Fruit fly (Drosophila melanogaster) whole organism, embryonic: ENCODE data around the gene CG13124.

Experiments
- Ada2b ChIP-seq: fragments of 200-800 bp; sonication (Bioruptor generic); IDR thresholded peaks from 2 replicates; pipeline ENCODE4 v1.3.6; 2022; ENCODE audit warnings: missing biosample characterization, missing genetic modification characterization
- Antp ChIP-seq: fragments of 200-800 bp; sonication (Bioruptor generic); optimal IDR thresholded peaks from 3 replicates; lab custom pipeline; 2016; ENCODE audit warnings: missing biosample characterization, missing genetic modification characterization
- CG10274 ChIP-seq: fragments of 200-800 bp; sonication (Bioruptor generic); optimal IDR thresholded peaks from 3 replicates; lab custom pipeline; 2017; ENCODE audit warnings: missing biosample characterization, mild to moderate bottlenecking, missing genetic modification characterization
- CG11093 ChIP-seq: fragments of 200-800 bp; sonication (Bioruptor generic); IDR thresholded peaks from 3 replicates; pipeline ENCODE4 v1.3.6; 2022; ENCODE audit warnings: missing biosample characterization, missing genetic modification characterization
- CG12299 ChIP-seq: fragments of 200-800 bp; sonication (Bioruptor generic); optimal IDR thresholded peaks from 2 replicates; lab custom pipeline; 2018; ENCODE audit warnings: missing biosample characterization, mild to moderate bottlenecking, missing genetic modification characterization
- CG12942 ChIP-seq: fragments of 200-800 bp; sonication (Bioruptor generic); optimal IDR thresholded peaks from 3 replicates; lab custom pipeline; 2016; ENCODE audit warnings: missing biosample characterization, missing genetic modification characterization
- CG1602 ChIP-seq: fragments of 200-800 bp; sonication (Bioruptor generic); optimal IDR thresholded peaks from 3 replicates; lab custom pipeline; 2016; ENCODE audit warnings: missing biosample characterization, missing genetic modification characterization
- CG16813 ChIP-seq: fragments of 200-800 bp; sonication (Bioruptor generic); IDR thresholded peaks from 3 replicates; pipeline ENCODE4 v1.3.6; 2022; ENCODE audit warnings: missing biosample characterization, missing genetic modification characterization; ENCODE audit not compliant: partially characterized antibody
- CG17328 ChIP-seq: fragments of 200-800 bp; sonication (Bioruptor generic); IDR thresholded peaks from 2 replicates; pipeline ENCODE4 v1.3.6; 2022; ENCODE audit warnings: missing biosample characterization, missing genetic modification characterization
- CG1792 ChIP-seq: fragments of 200-800 bp; sonication (Bioruptor generic); optimal IDR thresholded peaks from 2 replicates; lab custom pipeline; 2016; ENCODE audit warnings: missing biosample characterization, missing genetic modification characterization
- CG2199 ChIP-seq: fragments of 200-800 bp; sonication (Bioruptor generic); IDR thresholded peaks from 3 replicates; pipeline ENCODE4 v1.3.6; 2022; ENCODE audit warnings: missing biosample characterization, missing genetic modification characterization
- CG32532 ChIP-seq: fragments of 200-800 bp; sonication (Bioruptor generic); IDR thresholded peaks from 2 replicates; pipeline ENCODE4 v1.3.6; 2022; ENCODE audit warnings: missing biosample characterization, missing genetic modification characterization
- CG3281 ChIP-seq: fragments of 200-800 bp; sonication (Bioruptor generic); optimal IDR thresholded peaks from 3 replicates; lab custom pipeline; 2017; ENCODE audit warnings: missing biosample characterization, mild to moderate bottlenecking, missing genetic modification characterization
- CG4617 ChIP-seq: fragments of 200-800 bp; sonication (Bioruptor generic); optimal IDR thresholded peaks from 3 replicates; lab custom pipeline; 2016; ENCODE audit warnings: missing biosample characterization, missing genetic modification characterization, borderline replicate concordance
- CG6254 ChIP-seq: fragments of 200-800 bp; sonication (Bioruptor generic); optimal IDR thresholded peaks from 3 replicates; lab custom pipeline; 2017; ENCODE audit warnings: mild to moderate bottlenecking, missing biosample characterization, missing genetic modification reagents, missing genetic modification characterization
- CG6654 ChIP-seq: fragments of 200-800 bp; sonication (Bioruptor generic); optimal IDR thresholded peaks from 2 replicates; lab custom pipeline; 2017; ENCODE audit warnings: missing biosample characterization, mild to moderate bottlenecking, missing genetic modification characterization
- CG7357 ChIP-seq: fragments of 200-800 bp; sonication (Bioruptor generic); IDR thresholded peaks from 3 replicates; pipeline ENCODE4 v1.3.6; 2022; ENCODE audit warnings: missing biosample characterization, missing genetic modification characterization
- CG8290 ChIP-seq, 3 experiments: fragments of 200-800 bp; sonication (Bioruptor generic); optimal IDR thresholded peaks; 2 replicates each; lab custom pipeline; 2016 to 2019; ENCODE audit warnings: missing biosample characterization in 3 of 3, missing genetic modification characterization in 3 of 3, mild to moderate bottlenecking in 2 of 3, moderate library complexity in 1 of 3
- CG9817 ChIP-seq: fragments of 200-800 bp; sonication (Bioruptor generic); optimal IDR thresholded peaks from 2 replicates; lab custom pipeline; 2018; ENCODE audit warnings: missing biosample characterization, mild to moderate bottlenecking, missing genetic modification characterization, moderate library complexity
- CrebB ChIP-seq: fragments of 200-800 bp; sonication (Bioruptor generic); optimal IDR thresholded peaks from 3 replicates; lab custom pipeline; 2018; ENCODE audit warnings: missing biosample characterization, mild to moderate bottlenecking, missing genetic modification characterization
- Dad ChIP-seq: fragments of 200-800 bp; sonication (Bioruptor generic); optimal IDR thresholded peaks from 3 replicates; lab custom pipeline; 2016; ENCODE audit warnings: missing biosample characterization, missing genetic modification characterization
- Dek ChIP-seq: fragments of 200-800 bp; sonication (Bioruptor generic); optimal IDR thresholded peaks from 3 replicates; lab custom pipeline; 2019; ENCODE audit warnings: missing biosample characterization, mild to moderate bottlenecking, missing genetic modification characterization, moderate library complexity
- Dip3 ChIP-seq: fragments of 200-800 bp; sonication (Bioruptor generic); optimal IDR thresholded peaks from 3 replicates; lab custom pipeline; 2016; ENCODE audit warnings: missing biosample characterization, missing genetic modification characterization
- Doc3 ChIP-seq: fragments of 200-800 bp; sonication (Bioruptor generic); IDR thresholded peaks from 3 replicates; pipeline ENCODE4 v1.3.6; 2022; ENCODE audit warnings: missing biosample characterization, missing genetic modification characterization; ENCODE audit not compliant: partially characterized antibody
- Drgx ChIP-seq: fragments of 200-800 bp; sonication (Bioruptor generic); IDR thresholded peaks from 2 replicates; pipeline ENCODE4 v1.3.6; 2022; ENCODE audit warnings: missing biosample characterization, missing genetic modification characterization
- E2f1 ChIP-seq: fragments of 200-800 bp; sonication (Bioruptor generic); IDR thresholded peaks from 2 replicates; pipeline ENCODE4 v1.3.6; 2022; ENCODE audit warnings: missing biosample characterization, missing genetic modification characterization
- Gug ChIP-seq: fragments of 200-800 bp; sonication (Bioruptor generic); IDR thresholded peaks from 4 replicates; pipeline ENCODE4 v1.3.6; 2022; ENCODE audit warnings: missing biosample characterization, missing genetic modification characterization
- H2.0 ChIP-seq: fragments of 200-800 bp; sonication (Bioruptor generic); IDR thresholded peaks from 2 replicates; pipeline ENCODE4 v1.3.6; 2022; ENCODE audit warnings: missing biosample characterization, missing genetic modification characterization
- HHEX ChIP-seq: fragments of 200-800 bp; sonication (Bioruptor generic); optimal IDR thresholded peaks from 3 replicates; lab custom pipeline; 2017; ENCODE audit warnings: missing biosample characterization, mild to moderate bottlenecking, missing genetic modification characterization, missing genetic modification reagents
- HLH54F ChIP-seq: fragments of 200-800 bp; sonication (Bioruptor generic); optimal IDR thresholded peaks from 3 replicates; lab custom pipeline; 2016; ENCODE audit warnings: missing biosample characterization, missing genetic modification characterization
- MESR4 ChIP-seq: fragments of 200-800 bp; sonication (Bioruptor generic); optimal IDR thresholded peaks from 2 replicates; lab custom pipeline; 2018; ENCODE audit warnings: missing biosample characterization, mild to moderate bottlenecking, missing genetic modification characterization, moderate library complexity
- Meics ChIP-seq: fragments of 200-800 bp; sonication (Bioruptor generic); optimal IDR thresholded peaks from 2 replicates; lab custom pipeline; 2017; ENCODE audit warnings: missing biosample characterization, mild to moderate bottlenecking, missing genetic modification characterization
- Rx ChIP-seq: fragments of 200-800 bp; sonication (Bioruptor generic); IDR thresholded peaks from 2 replicates; pipeline ENCODE4 v1.3.6; 2022; ENCODE audit warnings: missing biosample characterization, missing genetic modification characterization
- Ssrp ChIP-seq: fragments of 200-800 bp; sonication (Bioruptor generic); optimal IDR thresholded peaks from 2 replicates; lab custom pipeline; 2018; ENCODE audit warnings: missing biosample characterization, mild to moderate bottlenecking, missing genetic modification characterization, moderate library complexity
- ewg ChIP-seq: fragments of 200-800 bp; sonication (Bioruptor generic); optimal IDR thresholded peaks from 3 replicates; lab custom pipeline; 2017; ENCODE audit warnings: mild to moderate bottlenecking, missing biosample characterization, missing genetic modification reagents, missing genetic modification characterization
- fd3F ChIP-seq: fragments of 200-800 bp; sonication (Bioruptor generic); optimal IDR thresholded peaks from 2 replicates; lab custom pipeline; 2018; ENCODE audit warnings: missing biosample characterization, mild to moderate bottlenecking, missing genetic modification characterization, moderate library complexity
- fd96Cb ChIP-seq: fragments of 200-800 bp; sonication (Bioruptor generic); optimal IDR thresholded peaks from 2 replicates; lab custom pipeline; 2018; ENCODE audit warnings: missing biosample characterization, mild to moderate bottlenecking, missing genetic modification characterization, moderate library complexity
- hkb ChIP-seq, 2 experiments: fragments of 200-800 bp in 1 of 2; fragments of >200 bp in 1 of 2; sonication (Bioruptor generic) in 1 of 2; IDR thresholded peaks in 1 of 2; optimal IDR thresholded peaks in 1 of 2; 2 replicates each; pipeline versions ENCODE4 v1.3.6 to Lab custom; 2017 to 2022; ENCODE audit warnings: missing biosample characterization in 1 of 2, missing genetic modification characterization in 1 of 2
- nau ChIP-seq: fragments of 200-800 bp; sonication (Bioruptor generic); optimal IDR thresholded peaks from 3 replicates; lab custom pipeline; 2017; ENCODE audit warnings: missing biosample characterization, mild to moderate bottlenecking, missing genetic modification characterization, missing genetic modification reagents
- prd ChIP-seq, 3 experiments: fragments of >200 bp in 2 of 3; fragments of 200-800 bp in 1 of 3; sonication (Bioruptor generic) in 1 of 3; optimal IDR thresholded peaks in 2 of 3; IDR thresholded peaks in 1 of 3; 2 replicates in 2 of 3; 3 replicates in 1 of 3; pipeline versions ENCODE4 v1.3.6 to Lab custom; 2017 to 2022; ENCODE audit warnings: missing biosample characterization in 1 of 3, missing genetic modification characterization in 1 of 3
- ranshi ChIP-seq: fragments of 200-800 bp; sonication (Bioruptor generic); IDR thresholded peaks from 2 replicates; pipeline ENCODE4 v1.3.6; 2022; ENCODE audit warnings: missing biosample characterization, missing genetic modification characterization
- ro ChIP-seq: fragments of 200-800 bp; sonication (Bioruptor generic); IDR thresholded peaks from 2 replicates; pipeline ENCODE4 v1.3.6; 2022; ENCODE audit warnings: missing biosample characterization, missing genetic modification characterization
- seq ChIP-seq: fragments of 200-800 bp; sonication (Bioruptor generic); IDR thresholded peaks from 2 replicates; pipeline ENCODE4 v1.3.6; 2022; ENCODE audit warnings: missing biosample characterization, missing genetic modification characterization
- stc ChIP-seq: fragments of 200-800 bp; sonication (Bioruptor generic); IDR thresholded peaks from 2 replicates; pipeline ENCODE4 v1.3.6; 2022; ENCODE audit warnings: missing biosample characterization, missing genetic modification characterization
- tll ChIP-seq, 2 experiments: fragments of 200-800 bp in 1 of 2; fragments of >200 bp in 1 of 2; sonication (Bioruptor generic) in 1 of 2; optimal IDR thresholded peaks; 2 replicates each; lab custom pipeline; 2017 to 2019; ENCODE audit warnings: missing biosample characterization in 2 of 2, missing genetic modification characterization in 2 of 2, mild to moderate bottlenecking in 1 of 2, moderate library complexity in 1 of 2
- vfl ChIP-seq: fragments of 200-800 bp; sonication (Bioruptor generic); optimal IDR thresholded peaks from 2 replicates; lab custom pipeline; 2016; ENCODE audit warnings: missing biosample characterization, missing genetic modification characterization

CG13124 gene

dm6 chr2L:9918020-9918959, 9.9 kb upstream of the CG13124 start, which contains the start of the genes CG5885 and CG4598 (continued):
- peak; percentile 70 for TF ChIP-seq Ssrp (tag; lab: Kevin White, UChicago)
- peak; percentile 79 for TF ChIP-seq CG32532 (GFP tag; lab: Robert Waterston, UW)
- peak; percentile 40 for TF ChIP-seq vfl (GFP tag; lab: Kevin White, UChicago)
- no peak for TF ChIP-seq CG6654 (GFP tag; lab: Kevin White, UChicago)
- TF ChIP-seq seq (GFP tag; lab: Robert Waterston, UW) = no peak
- peak; percentile 21 for TF ChIP-seq Dip3 (GFP tag; lab: Kevin White, UChicago)
- TF ChIP-seq Dek (tag; lab: Kevin White, UChicago) = peak; percentile 76
- TF ChIP-seq Gug (GFP tag; lab: Robert Waterston, UW) = peak; percentile 56; the same call in 2 of the 4 replicates
- TF ChIP-seq ranshi (GFP tag; lab: Robert Waterston, UW) = peak; percentile 78
- TF ChIP-seq CG8290 (GFP tag; optimal IDR thresholded peaks at IDR 0.05; lab: Kevin White, UChicago) = peak; percentile 46
- peak in 1 of 2 experiments; percentile 76 for TF ChIP-seq CG8290 (tag; optimal IDR thresholded peaks at IDR 0.05; lab: Kevin White, UChicago)
- peak; percentile 2 for TF ChIP-seq CG12299 (tag; lab: Kevin White, UChicago)
- TF ChIP-seq CG17328 (GFP tag; lab: Robert Waterston, UW) = peak; percentile 70
- TF ChIP-seq prd (optimal IDR thresholded peaks at IDR 0.05; lab: Kevin White, UChicago) = no peak
- TF ChIP-seq prd (GFP tag; IDR thresholded peaks at IDR 0.05; lab: Robert Waterston, UW) = peak; percentile 54; the same call in 2 of the 3 replicates
- peak; percentile 35; the same call in 1 of the 2 replicates for TF ChIP-seq Rx (GFP tag; lab: Robert Waterston, UW)
- TF ChIP-seq HHEX (GFP tag; lab: Kevin White, UChicago) = peak; percentile 38
- no peak for TF ChIP-seq CG7357 (GFP tag; lab: Robert Waterston, UW)
- no peak for TF ChIP-seq nau (GFP tag; lab: Kevin White, UChicago)
- peak; percentile 34 for TF ChIP-seq CG3281 (GFP tag; lab: Kevin White, UChicago)
- peak; percentile 59; the same call in 2 of the 3 replicates for TF ChIP-seq Doc3
- TF ChIP-seq CG1792 = no peak
- TF ChIP-seq CG6254 (GFP tag; lab: Kevin White, UChicago) = no peak
- peak; percentile 48 for TF ChIP-seq fd96Cb
- no peak for TF ChIP-seq CG10274
- TF ChIP-seq ro (GFP tag; lab: Robert Waterston, UW) = no peak
- TF ChIP-seq CG4617 = peak; percentile 48
- TF ChIP-seq HLH54F (GFP tag; lab: Kevin White, UChicago) = peak; percentile 41
- TF ChIP-seq stc (GFP tag; lab: Robert Waterston, UW) = peak; percentile 51
- TF ChIP-seq Dad (GFP tag; lab: Kevin White, UChicago) = no peak
- TF ChIP-seq Antp (GFP tag; lab: Kevin White, UChicago) = peak; percentile 59
- TF ChIP-seq Meics (GFP tag; lab: Kevin White, UChicago) = peak; percentile 56
- TF ChIP-seq hkb (optimal IDR thresholded peaks at IDR 0.05; lab: Kevin White, UChicago) = no peak
- peak; percentile 84 for TF ChIP-seq hkb (GFP tag; IDR thresholded peaks at IDR 0.05; lab: Robert Waterston, UW)
- TF ChIP-seq E2f1 (GFP tag; lab: Robert Waterston, UW) = peak; percentile 59
- TF ChIP-seq ewg (GFP tag; lab: Kevin White, UChicago) = peak; percentile 6
- no peak for TF ChIP-seq CG2199 (GFP tag; lab: Robert Waterston, UW)
- peak; percentile 66 for TF ChIP-seq fd3F (GFP tag; lab: Kevin White, UChicago)
- peak; percentile 97 for TF ChIP-seq MESR4 (GFP tag; lab: Kevin White, UChicago)
- TF ChIP-seq H2.0 (GFP tag; lab: Robert Waterston, UW) = peak; percentile 65; the same call in 1 of the 2 replicates
- no peak for TF ChIP-seq tll (GFP tag; optimal IDR thresholded peaks at IDR 0.05; lab: Kevin White, UChicago)
- TF ChIP-seq CG1602 (GFP tag; lab: Kevin White, UChicago) = peak; percentile 69
- no peak for TF ChIP-seq CG11093 (GFP tag; lab: Robert Waterston, UW)
- TF ChIP-seq CG16813 (GFP tag; lab: Robert Waterston, UW) = peak; percentile 83
- peak; percentile 85 for TF ChIP-seq Ada2b
- peak; percentile 59 for TF ChIP-seq CrebB (tag; lab: Kevin White, UChicago)
- TF ChIP-seq CG12942 (GFP tag; lab: Kevin White, UChicago) = peak; percentile 63
- peak; percentile 34 for TF ChIP-seq CG9817 (tag; lab: Kevin White, UChicago)
- TF ChIP-seq Drgx = peak; percentile 78
